Worm (Caenorhabditis elegans) whole organism, L2 larva: ENCODE results near the gene F56C3.4.

Source experiments
- C34F6.9 ChIP-seq: fragments of 150-350 bp; optimal IDR thresholded peaks from 2 replicates; lab custom pipeline; 2014; ENCODE audit warnings: missing biosample characterization, missing genetic modification characterization
- F13H6.1 ChIP-seq: sonication (generic microtip); optimal IDR thresholded peaks from 2 replicates; lab custom pipeline; 2016; ENCODE audit warnings: missing genetic modification characterization, missing compliant biosample characterization
- ZK546.5 ChIP-seq: sonication (generic microtip); optimal IDR thresholded peaks from 2 replicates; lab custom pipeline; 2017; ENCODE audit warnings: missing biosample characterization, missing genetic modification characterization
- alr-1 ChIP-seq: fragments of 150-350 bp; optimal IDR thresholded peaks from 2 replicates; lab custom pipeline; 2014; ENCODE audit warnings: missing biosample characterization, missing genetic modification characterization
- aly-2 ChIP-seq: fragments of 150-350 bp; optimal IDR thresholded peaks from 2 replicates; lab custom pipeline; 2014; ENCODE audit warnings: missing biosample characterization, missing genetic modification characterization
- ama-1 ChIP-seq: fragments of 150-350 bp; optimal IDR thresholded peaks from 2 replicates; lab custom pipeline; 2018; ENCODE audit warnings: inconsistent platforms
- blmp-1 ChIP-seq: sonication (generic microtip); optimal IDR thresholded peaks from 2 replicates; lab custom pipeline; 2017; ENCODE audit warnings: missing genetic modification characterization, mild to moderate bottlenecking, missing compliant biosample characterization, antibody characterized with exemption, moderate library complexity; ENCODE audit not compliant: insufficient read depth
- ceh-16 ChIP-seq: fragments of 150-350 bp; optimal IDR thresholded peaks from 2 replicates; lab custom pipeline; 2014; ENCODE audit warnings: missing biosample characterization, missing genetic modification characterization
- ceh-82 ChIP-seq: fragments of 150-350 bp; optimal IDR thresholded peaks from 2 replicates; lab custom pipeline; 2014; ENCODE audit warnings: missing biosample characterization, missing genetic modification characterization
- egl-27 ChIP-seq: sonication (generic microtip); optimal IDR thresholded peaks from 3 replicates; lab custom pipeline; 2017; ENCODE audit warnings: missing biosample characterization, missing genetic modification reagents, missing genetic modification characterization
- elt-1 ChIP-seq: fragments of 150-350 bp; optimal IDR thresholded peaks from 2 replicates; lab custom pipeline; 2014; ENCODE audit warnings: missing biosample characterization, missing genetic modification characterization
- elt-3 ChIP-seq: sonication (generic microtip); optimal IDR thresholded peaks from 2 replicates; lab custom pipeline; 2017; ENCODE audit warnings: missing biosample characterization, missing genetic modification characterization
- fos-1 ChIP-seq: fragments of 150-350 bp; optimal IDR thresholded peaks from 2 replicates; lab custom pipeline; 2014; ENCODE audit warnings: missing biosample characterization, missing genetic modification characterization
- lin-11 ChIP-seq: fragments of 150-350 bp; sonication (generic microtip); optimal IDR thresholded peaks from 2 replicates; lab custom pipeline; 2014; ENCODE audit warnings: missing biosample characterization, missing genetic modification characterization, inconsistent platforms, mixed read lengths
- lin-13 ChIP-seq: fragments of 150-350 bp; optimal IDR thresholded peaks from 2 replicates; lab custom pipeline; 2014; ENCODE audit warnings: missing biosample characterization, missing genetic modification reagents, missing genetic modification characterization
- lin-39 ChIP-seq: fragments of 150-350 bp; optimal IDR thresholded peaks from 2 replicates; lab custom pipeline; 2014; ENCODE audit warnings: missing biosample characterization, missing genetic modification reagents, missing genetic modification characterization
- lsy-2 ChIP-seq, 2 experiments: fragments of 150-350 bp in 1 of 2; sonication (generic microtip) in 1 of 2; optimal IDR thresholded peaks; 2 replicates each; lab custom pipeline; 2014 to 2017; ENCODE audit warnings: missing biosample characterization in 2 of 2, missing genetic modification characterization in 2 of 2
- mab-5 ChIP-seq: fragments of 150-350 bp; optimal IDR thresholded peaks from 2 replicates; lab custom pipeline; 2014; ENCODE audit warnings: missing biosample characterization, missing genetic modification characterization
- mbf-1 ChIP-seq: sonication (generic microtip); optimal IDR thresholded peaks from 2 replicates; lab custom pipeline; 2017; ENCODE audit warnings: missing biosample characterization, missing genetic modification characterization
- mdl-1 ChIP-seq, 2 experiments: fragments of 150-350 bp in 1 of 2; sonication (generic microtip) in 1 of 2; optimal IDR thresholded peaks; 2 replicates each; lab custom pipeline; 2017; ENCODE audit warnings: missing biosample characterization in 2 of 2, missing genetic modification characterization in 2 of 2
- nhr-10 ChIP-seq: sonication (generic microtip); optimal IDR thresholded peaks from 2 replicates; lab custom pipeline; 2017; ENCODE audit warnings: missing biosample characterization, missing genetic modification characterization
- nhr-12 ChIP-seq: fragments of 150-350 bp; optimal IDR thresholded peaks from 2 replicates; lab custom pipeline; 2014; ENCODE audit warnings: missing biosample characterization, missing genetic modification characterization
- nhr-129 ChIP-seq: fragments of 150-350 bp; optimal IDR thresholded peaks from 2 replicates; lab custom pipeline; 2014; ENCODE audit warnings: missing biosample characterization, missing genetic modification characterization
- nhr-21 ChIP-seq: fragments of 150-350 bp; optimal IDR thresholded peaks from 2 replicates; lab custom pipeline; 2014; ENCODE audit warnings: missing biosample characterization, missing genetic modification characterization
- nhr-23 ChIP-seq: fragments of 150-350 bp; optimal IDR thresholded peaks from 2 replicates; lab custom pipeline; 2014; ENCODE audit warnings: missing biosample characterization, missing genetic modification reagents, missing genetic modification characterization
- nhr-237 ChIP-seq: fragments of 150-350 bp; optimal IDR thresholded peaks from 2 replicates; lab custom pipeline; 2014; ENCODE audit warnings: missing biosample characterization, missing genetic modification characterization
- nhr-25 ChIP-seq: fragments of 150-350 bp; sonication (generic microtip); optimal IDR thresholded peaks from 3 replicates; lab custom pipeline; 2014; ENCODE audit warnings: missing biosample characterization, missing genetic modification characterization
- nhr-6 ChIP-seq: fragments of 150-350 bp; optimal IDR thresholded peaks from 2 replicates; lab custom pipeline; 2014; ENCODE audit warnings: missing biosample characterization, missing genetic modification characterization
- nhr-77 ChIP-seq: fragments of 150-350 bp; optimal IDR thresholded peaks from 2 replicates; lab custom pipeline; 2014; ENCODE audit warnings: missing biosample characterization, missing genetic modification characterization
- sem-4 ChIP-seq: fragments of 150-350 bp; optimal IDR thresholded peaks from 2 replicates; lab custom pipeline; 2014; ENCODE audit warnings: missing biosample characterization, missing genetic modification reagents, missing genetic modification characterization
- unc-55 ChIP-seq: fragments of 150-350 bp; sonication (generic microtip); optimal IDR thresholded peaks from 3 replicates; lab custom pipeline; 2014; ENCODE audit warnings: missing biosample characterization, missing genetic modification reagents, missing genetic modification characterization
- unc-62 ChIP-seq: fragments of 150-350 bp; optimal IDR thresholded peaks from 2 replicates; lab custom pipeline; 2014; ENCODE audit warnings: missing biosample characterization, missing genetic modification reagents, missing genetic modification characterization
- zag-1 ChIP-seq: fragments of 150-350 bp; optimal IDR thresholded peaks from 2 replicates; lab custom pipeline; 2014; ENCODE audit warnings: missing biosample characterization, missing genetic modification characterization
- ztf-1 ChIP-seq: fragments of 200-800 bp; sonication (Bioruptor generic); conservative IDR thresholded peaks from 2 replicates; pipeline ENCODE4 v1.3.6; 2022; ENCODE audit warnings: missing genetic modification characterization, missing compliant biosample characterization
- ztf-11 ChIP-seq: sonication (generic microtip); optimal IDR thresholded peaks from 2 replicates; lab custom pipeline; 2017; ENCODE audit warnings: missing biosample characterization, missing genetic modification characterization
- ztf-4 ChIP-seq: fragments of 150-350 bp; optimal IDR thresholded peaks from 2 replicates; lab custom pipeline; 2014; ENCODE audit warnings: missing biosample characterization, missing genetic modification characterization

F56C3.4 gene

DNA sequence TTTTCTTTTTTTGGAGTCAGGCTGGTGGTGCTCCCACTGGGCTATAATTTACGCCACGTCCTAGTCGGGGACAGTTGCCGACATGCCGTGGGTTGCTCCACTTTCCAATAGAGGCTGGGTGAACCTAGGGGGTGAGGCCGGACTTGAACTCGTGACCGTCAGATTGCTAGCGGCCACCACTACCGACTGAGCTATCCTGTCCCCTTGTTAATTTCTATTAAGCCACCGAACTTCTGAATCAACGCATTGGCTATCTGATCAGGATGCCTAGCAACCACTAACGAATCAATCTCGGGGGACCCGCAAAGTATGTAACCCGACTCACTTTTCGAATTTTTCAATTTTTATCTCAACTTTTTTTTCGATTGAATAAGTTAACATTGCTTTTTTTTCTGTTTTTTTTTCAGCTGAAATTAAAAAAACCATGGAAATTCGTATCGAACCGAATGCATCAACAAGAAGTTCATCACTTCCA, 26.4 kb upstream of the F56C3.4 start, which contains the start of gene F56C3.1:
Gene F56C3.1 (plus strand): TSS at position 425 of the 475 bp plus-strand sequence.
- TF ChIP-seq unc-55 (GFP tag; lab: Kevin White, UChicago) (no peak), nhr-77 (tag; lab: Kevin White, UChicago) (no peak), mab-5 (tag; lab: Kevin White, UChicago) (no peak), nhr-6 (tag; lab: Kevin White, UChicago) (no peak), mdl-1 (tag; optimal IDR thresholded peaks at IDR 0.05; lab: Kevin White, UChicago) (no peak), ceh-82 (tag; lab: Kevin White, UChicago) (no peak), lin-11 (tag; lab: Kevin White, UChicago) (no peak), zag-1 (tag; lab: Kevin White, UChicago) (no peak), nhr-23 (tag; lab: Kevin White, UChicago) (no peak), C34F6.9 (no peak), ama-1 (lab: Kevin White, UChicago) (no peak), nhr-12 (tag; lab: Kevin White, UChicago) (no peak), nhr-10 (tag; lab: Kevin White, UChicago) (no peak), lin-39 (tag; lab: Kevin White, UChicago) (no peak), fos-1 (tag; lab: Kevin White, UChicago) (no peak), ztf-4 (tag; lab: Kevin White, UChicago) (no peak), nhr-129 (tag; lab: Kevin White, UChicago) (no peak), nhr-25 (tag; lab: Kevin White, UChicago) (no peak)

DNA sequence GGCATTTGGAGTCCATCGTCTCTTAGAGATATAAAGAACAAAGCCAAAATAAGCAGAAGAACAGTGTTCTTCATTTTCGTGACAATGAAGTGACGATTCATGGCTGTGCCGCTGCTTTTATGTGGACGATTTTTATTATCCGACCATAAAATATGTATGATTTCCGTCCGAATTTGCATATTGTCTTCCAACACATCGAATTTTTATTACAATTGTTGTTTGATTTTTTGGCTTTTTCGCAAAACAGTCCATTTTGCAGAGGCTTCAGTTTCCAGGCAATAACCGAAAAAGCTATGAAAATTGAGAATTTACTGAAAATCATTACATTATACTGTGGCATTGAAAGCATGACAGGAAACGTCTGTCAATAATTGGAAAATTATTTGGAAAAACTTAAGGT, 24.0 kb upstream of the F56C3.4 start, which contains the start of gene F56C3.8:
Gene F56C3.8 (minus strand): TSS at position 101 of the 400 bp plus-strand sequence.
- TF ChIP-seq alr-1 (no peak), lin-39 (tag; lab: Kevin White, UChicago) (no peak), zag-1 (tag; lab: Kevin White, UChicago) (no peak), lin-11 (tag; lab: Kevin White, UChicago) (no peak), ztf-1 (GFP tag; lab: Robert Waterston, UW) (no peak), lin-13 (GFP tag; lab: Kevin White, UChicago) (no peak), ama-1 (lab: Kevin White, UChicago) (no peak), C34F6.9 (no peak), ztf-11 (tag; lab: Kevin White, UChicago) (no peak), nhr-237 (tag; lab: Kevin White, UChicago) (no peak), ZK546.5 (tag; lab: Kevin White, UChicago) (no peak), unc-62 (GFP tag; lab: Kevin White, UChicago) (no peak), blmp-1 (tag; lab: Kevin White, UChicago) (no peak), egl-27 (tag; lab: Kevin White, UChicago) (no peak), elt-3 (tag; lab: Kevin White, UChicago) (no peak), unc-55 (GFP tag; lab: Kevin White, UChicago) (no peak), elt-1 (no peak)

- TF ChIP-seq nhr-6 (tag; lab: Kevin White, UChicago) (no peak), nhr-23 (tag; lab: Kevin White, UChicago) (no peak), ceh-82 (tag; lab: Kevin White, UChicago) (no peak), blmp-1 (tag; lab: Kevin White, UChicago) (no peak), mbf-1 (no peak), elt-3 (tag; lab: Kevin White, UChicago) (no peak), ztf-11 (tag; lab: Kevin White, UChicago) (no peak), lin-13 (GFP tag; lab: Kevin White, UChicago) (no peak), mdl-1 (tag; optimal IDR thresholded peaks at IDR 0.05; lab: Kevin White, UChicago) (no peak), aly-2 (tag; lab: Kevin White, UChicago) (no peak), ceh-16 (no peak), nhr-12 (tag; lab: Kevin White, UChicago) (no peak), sem-4 (tag; lab: Kevin White, UChicago) (no peak), lin-11 (tag; lab: Kevin White, UChicago) (no peak), ama-1 (lab: Kevin White, UChicago) (no peak), nhr-129 (tag; lab: Kevin White, UChicago) (no peak), F13H6.1 (tag; lab: Kevin White, UChicago) (no peak), egl-27 (tag; lab: Kevin White, UChicago) (no peak), nhr-25 (tag; lab: Kevin White, UChicago) (no peak)
- TF ChIP-seq, all 48 proteins: peak for 0
Observed at ce11 chrX:1383546-1383945, 23.0 kb upstream of the F56C3.4 start.

DNA sequence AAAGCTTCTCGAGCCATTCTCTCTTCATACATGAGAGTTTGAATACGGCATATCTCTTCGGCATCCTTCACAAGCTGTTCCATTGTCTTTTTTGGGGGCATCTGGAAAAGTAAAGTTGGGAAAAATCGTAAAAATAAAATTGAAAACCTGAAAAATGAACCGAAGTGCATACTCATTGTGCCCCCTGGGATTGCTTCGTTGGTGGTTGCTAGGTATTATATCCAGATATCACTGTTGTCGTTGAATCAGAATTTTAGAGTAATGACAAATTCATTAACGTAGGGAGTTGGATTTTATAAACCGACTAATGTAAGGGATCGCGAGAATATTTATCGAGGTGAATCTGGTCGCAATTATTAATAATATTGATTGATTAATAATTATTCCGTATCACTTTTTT, 21.0 kb upstream of the F56C3.4 start, which contains the start of gene F56C3.10:
Gene F56C3.10 (minus strand): TSS at position 101 of the 400 bp plus-strand sequence.
- TF ChIP-seq lsy-2 (tag; optimal IDR thresholded peaks at IDR 0.05; lab: Kevin White, UChicago) (no peak), nhr-10 (tag; lab: Kevin White, UChicago) (no peak), nhr-12 (tag; lab: Kevin White, UChicago) (no peak), ztf-1 (GFP tag; lab: Robert Waterston, UW) (no peak), sem-4 (tag; lab: Kevin White, UChicago) (no peak), mbf-1 (no peak), unc-62 (GFP tag; lab: Kevin White, UChicago) (no peak), nhr-21 (no peak)
